Worm (Caenorhabditis elegans): ENCODE results near the gene sru-39.

sru-39 gene

ce11 chrV:9775734-9776133 lies 27.5 kb upstream of the sru-39 start, which contains the start of gene F46B6.12:
TSS of gene F46B6.12 (minus strand) at chrV:9775834.
- TF ChIP-seq dao-5 (tag; optimal IDR thresholded peaks at IDR 0.05), result no peak
- TF ChIP-seq W03F9.2 (tag; optimal IDR thresholded peaks at IDR 0.05), result no peak
- TF ChIP-seq him-1 (tag; optimal IDR thresholded peaks at IDR 0.05), result no peak

- no peak for TF ChIP-seq dao-5 (tag; optimal IDR thresholded peaks at IDR 0.05)
Measured at ce11 chrV:9777645-9778044, 25.6 kb upstream of the sru-39 start, which contains the start of gene smg-4. TSS of gene smg-4 (minus strand) at chrV:9777745.

ce11 chrV:9779418-9779817 lies 23.9 kb upstream of the sru-39 start, which contains the start of gene F46B6.4:
TSS of gene F46B6.4 (minus strand) at chrV:9779518.
- no peak for TF ChIP-seq him-1 (tag; optimal IDR thresholded peaks at IDR 0.05)
- no peak for TF ChIP-seq W03F9.2 (tag; optimal IDR thresholded peaks at IDR 0.05)
- no peak for TF ChIP-seq dao-5 (tag; optimal IDR thresholded peaks at IDR 0.05)

- TF ChIP-seq W03F9.2 (tag; optimal IDR thresholded peaks at IDR 0.05), result no peak
- TF ChIP-seq dao-5 (tag; optimal IDR thresholded peaks at IDR 0.05), result no peak
Measured at ce11 chrV:9782045-9782444, 21.2 kb upstream of the sru-39 start.

- no peak for TF ChIP-seq dao-5 (tag; optimal IDR thresholded peaks at IDR 0.05)
Measured at ce11 chrV:9782969-9783368, 20.3 kb upstream of the sru-39 start, which contains the start of gene F46B6.5. TSS of gene F46B6.5 (minus strand) at chrV:9783069.

ce11 chrV:9784215-9784614 lies 19.1 kb upstream of the sru-39 start:
- TF ChIP-seq W03F9.2 (tag; optimal IDR thresholded peaks at IDR 0.05) (no peak), him-1 (tag; optimal IDR thresholded peaks at IDR 0.05) (no peak), dao-5 (tag; optimal IDR thresholded peaks at IDR 0.05) (no peak)

ce11 chrV:9786721-9787131 lies 16.6 kb upstream of the sru-39 start, which contains the start of gene F46B6.6:
TSS of gene F46B6.6 (minus strand) at chrV:9786868.
- TF ChIP-seq dao-5 (tag; optimal IDR thresholded peaks at IDR 0.05) (no peak), W03F9.2 (tag; optimal IDR thresholded peaks at IDR 0.05) (no peak), him-1 (tag; optimal IDR thresholded peaks at IDR 0.05) (no peak)

- TF ChIP-seq W03F9.2 (tag; optimal IDR thresholded peaks at IDR 0.05) (peak; percentile 96), him-1 (tag; optimal IDR thresholded peaks at IDR 0.05) (peak; percentile 68), dao-5 (tag; optimal IDR thresholded peaks at IDR 0.05) (no peak)
Measured at ce11 chrV:9789657-9790261, 13.5 kb upstream of the sru-39 start, which contains the start of gene ztf-7. TSS of gene ztf-7 (minus strand) at chrV:9789707.

- no peak for TF ChIP-seq him-1 (tag; optimal IDR thresholded peaks at IDR 0.05)
- no peak for TF ChIP-seq W03F9.2 (tag; optimal IDR thresholded peaks at IDR 0.05)
- TF ChIP-seq dao-5 (tag; optimal IDR thresholded peaks at IDR 0.05), result no peak
Measured at ce11 chrV:9791332-9791731, 11.9 kb upstream of the sru-39 start, which contains the start of gene lipl-2. TSS of gene lipl-2 (plus strand) at chrV:9791567.

- TF ChIP-seq dao-5 (tag; optimal IDR thresholded peaks at IDR 0.05), result no peak
- no peak for TF ChIP-seq him-1 (tag; optimal IDR thresholded peaks at IDR 0.05)
- TF ChIP-seq W03F9.2 (tag; optimal IDR thresholded peaks at IDR 0.05), result no peak
Measured at ce11 chrV:9794997-9795396, 8.3 kb upstream of the sru-39 start.

ce11 chrV:9796002-9796401 lies 7.3 kb upstream of the sru-39 start:
- no peak for TF ChIP-seq dao-5 (tag; optimal IDR thresholded peaks at IDR 0.05)
- no peak for TF ChIP-seq him-1 (tag; optimal IDR thresholded peaks at IDR 0.05)
- no peak for TF ChIP-seq W03F9.2 (tag; optimal IDR thresholded peaks at IDR 0.05)

- TF ChIP-seq him-1 (tag; optimal IDR thresholded peaks at IDR 0.05) (no peak), dao-5 (tag; optimal IDR thresholded peaks at IDR 0.05) (no peak), W03F9.2 (tag; optimal IDR thresholded peaks at IDR 0.05) (no peak)
Measured at ce11 chrV:9796562-9796961, 6.7 kb upstream of the sru-39 start, which contains the start of gene F46B6.9. TSS of gene F46B6.9 (plus strand) at chrV:9796862.

ce11 chrV:9798212-9798611 lies 5.1 kb upstream of the sru-39 start:
- TF ChIP-seq W03F9.2 (tag; optimal IDR thresholded peaks at IDR 0.05) (no peak), him-1 (tag; optimal IDR thresholded peaks at IDR 0.05) (no peak)

ce11 chrV:9799076-9799475 lies 4.2 kb upstream of the sru-39 start, which contains the start of gene F46B6.13:
TSS of gene F46B6.13 (minus strand) at chrV:9799176.
- no peak for TF ChIP-seq dao-5 (tag; optimal IDR thresholded peaks at IDR 0.05)
- TF ChIP-seq W03F9.2 (tag; optimal IDR thresholded peaks at IDR 0.05), result no peak
- no peak for TF ChIP-seq him-1 (tag; optimal IDR thresholded peaks at IDR 0.05)

ce11 chrV:9801965-9802364 lies 1.3 kb upstream of the sru-39 start, which contains the start of gene F46B6.10:
TSS of gene F46B6.10 (minus strand) at chrV:9802065.
- TF ChIP-seq W03F9.2 (tag; optimal IDR thresholded peaks at IDR 0.05) (no peak), him-1 (tag; optimal IDR thresholded peaks at IDR 0.05) (no peak), dao-5 (tag; optimal IDR thresholded peaks at IDR 0.05) (no peak)
